Fruit fly (Drosophila melanogaster) whole organism, prepupa: ENCODE measurements around the gene CG2202.

ENCODE experiments used
- Hr39 ChIP-seq: fragments of 200-800 bp; sonication (Bioruptor generic); optimal IDR thresholded peaks from 2 replicates; lab custom pipeline; 2016; ENCODE audit warnings: missing biosample characterization, missing genetic modification characterization
- Lpt ChIP-seq: fragments of 200-800 bp; sonication (Bioruptor generic); optimal IDR thresholded peaks from 3 replicates; lab custom pipeline; 2016; ENCODE audit warnings: missing biosample characterization, missing genetic modification characterization

dm6 chrX:10882786-10883185 is 34.2 kb downstream of the CG2202 start:
- TF ChIP-seq Lpt (GFP tag; lab: Kevin White, UChicago) (no peak), Hr39 (GFP tag; lab: Kevin White, UChicago) (peak; percentile 26)
